Worm (Caenorhabditis elegans) whole organism, L2 larva: ENCODE data around the gene Y46G5A.39.
"Not testable (repeated sequence)": the region's sequence is repeated elsewhere in the genome, so short reads cannot be mapped to it uniquely, and the experiment has no call there.

Experiments
- ZK546.5 ChIP-seq: sonication (generic microtip); optimal IDR thresholded peaks from 2 replicates; lab custom pipeline; 2017; ENCODE audit warnings: missing biosample characterization, missing genetic modification characterization
- egl-27 ChIP-seq: sonication (generic microtip); optimal IDR thresholded peaks from 3 replicates; lab custom pipeline; 2017; ENCODE audit warnings: missing biosample characterization, missing genetic modification reagents, missing genetic modification characterization
- elt-3 ChIP-seq: sonication (generic microtip); optimal IDR thresholded peaks from 2 replicates; lab custom pipeline; 2017; ENCODE audit warnings: missing biosample characterization, missing genetic modification characterization
- lin-13 ChIP-seq: fragments of 150-350 bp; optimal IDR thresholded peaks from 2 replicates; lab custom pipeline; 2014; ENCODE audit warnings: missing biosample characterization, missing genetic modification reagents, missing genetic modification characterization
- lin-39 ChIP-seq: fragments of 150-350 bp; optimal IDR thresholded peaks from 2 replicates; lab custom pipeline; 2014; ENCODE audit warnings: missing biosample characterization, missing genetic modification reagents, missing genetic modification characterization
- peb-1 ChIP-seq: fragments of 150-350 bp; optimal IDR thresholded peaks from 2 replicates; lab custom pipeline; 2014; ENCODE audit warnings: missing biosample characterization, missing genetic modification characterization
- sma-3 ChIP-seq: sonication (generic microtip); optimal IDR thresholded peaks from 2 replicates; lab custom pipeline; 2016; ENCODE audit warnings: missing genetic modification reagents, missing genetic modification characterization, missing compliant biosample characterization
- ztf-11 ChIP-seq: sonication (generic microtip); optimal IDR thresholded peaks from 2 replicates; lab custom pipeline; 2017; ENCODE audit warnings: missing biosample characterization, missing genetic modification characterization
- ztf-4 ChIP-seq: fragments of 150-350 bp; optimal IDR thresholded peaks from 2 replicates; lab custom pipeline; 2014; ENCODE audit warnings: missing biosample characterization, missing genetic modification characterization

DNA sequence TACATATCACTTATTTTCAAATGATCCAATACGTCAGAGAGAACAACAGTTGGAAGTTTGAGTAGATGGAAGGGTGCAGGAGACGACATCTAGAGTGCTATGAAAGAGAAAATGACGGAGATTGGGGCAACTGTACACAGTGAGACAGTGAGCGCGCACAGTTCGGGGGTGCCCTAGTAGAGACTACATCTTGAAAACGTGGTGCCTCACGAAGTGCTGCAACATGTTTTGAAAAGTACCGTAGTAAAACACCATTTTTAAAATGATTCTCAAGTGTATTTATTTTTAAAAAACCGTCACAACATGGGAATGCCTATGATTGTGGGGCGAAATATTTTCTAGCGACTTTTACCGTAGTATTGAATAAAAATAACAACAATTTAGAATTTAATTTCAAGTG is at the start of gene Y46G5A.39:
- TF ChIP-seq elt-3 (tag; lab: Kevin White, UChicago); egl-27 (tag; lab: Kevin White, UChicago); lin-13 (GFP tag; lab: Kevin White, UChicago); ztf-11 (tag; lab: Kevin White, UChicago); ztf-4 (tag; lab: Kevin White, UChicago); ZK546.5 (tag; lab: Kevin White, UChicago); sma-3 (GFP tag; lab: Kevin White, UChicago); peb-1 (tag; lab: Kevin White, UChicago); lin-39 (tag; lab: Kevin White, UChicago): not testable (repeated sequence)
